Worm (Caenorhabditis elegans) whole organism, L4 larva: Measurements from ENCODE around the gene che-11.
A peak's percentile ranks its signal among the peaks of the same experiment; 100 is the strongest.

Experiments
- F44E2.7 ChIP-seq: fragments of 200-800 bp; sonication (Bioruptor generic); IDR thresholded peaks from 2 replicates; pipeline ENCODE4 v2.1.2; 2022; ENCODE audit warnings: missing genetic modification characterization, missing compliant biosample characterization
- ceh-44 ChIP-seq: fragments of 200-800 bp; sonication (Bioruptor generic); IDR thresholded peaks from 2 replicates; pipeline ENCODE4 v1.3.6; 2022; ENCODE audit warnings: missing genetic modification reagents, missing genetic modification characterization, missing compliant biosample characterization
- dpl-1 ChIP-seq: fragments of 150-350 bp; optimal IDR thresholded peaks from 2 replicates; lab custom pipeline; 2014; ENCODE audit warnings: missing biosample characterization, missing genetic modification reagents, missing genetic modification characterization
- dve-1 ChIP-seq: sonication (generic microtip); optimal IDR thresholded peaks from 2 replicates; lab custom pipeline; 2017; ENCODE audit warnings: antibody characterized with exemption, mild to moderate bottlenecking, missing genetic modification characterization, missing compliant biosample characterization; ENCODE audit not compliant: insufficient read depth
- hif-1 ChIP-seq, 2 experiments: sonication (generic microtip); optimal IDR thresholded peaks; 2 replicates each; lab custom pipeline; 2016 to 2017; ENCODE audit warnings: missing compliant biosample characterization in 2 of 2, missing genetic modification characterization in 2 of 2, missing genetic modification reagents in 2 of 2, missing genotype in 2 of 2, mild to moderate bottlenecking in 1 of 2
- nhr-102 ChIP-seq: sonication (generic microtip); optimal IDR thresholded peaks from 2 replicates; lab custom pipeline; 2016; ENCODE audit warnings: mild to moderate bottlenecking, missing genetic modification characterization, moderate library complexity, missing compliant biosample characterization

ce11 chrV:12115150-12115549 is 35.4 kb downstream of the che-11 start:
- TF ChIP-seq nhr-102 = no peak
- TF ChIP-seq dve-1 (tag; lab: Kevin White, UChicago) = peak; percentile 38
- TF ChIP-seq hif-1 (tag; optimal IDR thresholded peaks at IDR 0.05; lab: Kevin White, UChicago) = no peak
- TF ChIP-seq ceh-44 = no peak
- no peak for TF ChIP-seq F44E2.7 (GFP tag; lab: Robert Waterston, UW)
- TF ChIP-seq dpl-1 (GFP tag; lab: Kevin White, UChicago) = no peak
